Fruit fly (Drosophila melanogaster) whole organism, embryonic: Measurements from ENCODE around the gene lawc.

Experiments used
- CG11695 ChIP-seq: fragments of 200-800 bp; sonication (Bioruptor generic); IDR thresholded peaks from 3 replicates; pipeline ENCODE4 v1.3.6; 2022; ENCODE audit warnings: missing biosample characterization, missing genetic modification characterization
- CG13775 ChIP-seq: fragments of 200-800 bp; sonication (Bioruptor generic); optimal IDR thresholded peaks from 3 replicates; lab custom pipeline; 2017; ENCODE audit warnings: missing biosample characterization, mild to moderate bottlenecking, missing genetic modification characterization
- CG13894 ChIP-seq: fragments of 200-800 bp; sonication (Bioruptor generic); optimal IDR thresholded peaks from 3 replicates; lab custom pipeline; 2018; ENCODE audit warnings: missing biosample characterization, mild to moderate bottlenecking, missing genetic modification characterization, moderate library complexity
- CG14014 ChIP-seq: fragments of 200-800 bp; sonication (Bioruptor generic); IDR thresholded peaks from 2 replicates; pipeline ENCODE4 v1.3.6; 2022; ENCODE audit warnings: missing biosample characterization, missing genetic modification characterization
- CG14667 ChIP-seq: fragments of 200-800 bp; sonication (Bioruptor generic); IDR thresholded peaks from 2 replicates; pipeline ENCODE4 v1.3.6; 2022; ENCODE audit warnings: missing biosample characterization, missing genetic modification characterization
- CG14710 ChIP-seq: fragments of 200-800 bp; sonication (Bioruptor generic); optimal IDR thresholded peaks from 3 replicates; lab custom pipeline; 2019; ENCODE audit warnings: missing biosample characterization, mild to moderate bottlenecking, missing genetic modification characterization, moderate library complexity
- CG15514 ChIP-seq: fragments of 200-800 bp; sonication (Bioruptor generic); optimal IDR thresholded peaks from 3 replicates; lab custom pipeline; 2017; ENCODE audit warnings: missing biosample characterization, missing genetic modification characterization, mild to moderate bottlenecking, moderate library complexity, missing genetic modification reagents
- CG15601 ChIP-seq: fragments of 200-800 bp; sonication (Bioruptor generic); optimal IDR thresholded peaks from 3 replicates; lab custom pipeline; 2019; ENCODE audit warnings: missing biosample characterization, mild to moderate bottlenecking, missing genetic modification characterization, moderate library complexity
- CG1603 ChIP-seq: fragments of 200-800 bp; sonication (Bioruptor generic); optimal IDR thresholded peaks from 2 replicates; lab custom pipeline; 2019; ENCODE audit warnings: missing biosample characterization, mild to moderate bottlenecking, missing genetic modification characterization, moderate library complexity
- CG17359 ChIP-seq: fragments of 200-800 bp; sonication (Bioruptor generic); optimal IDR thresholded peaks from 3 replicates; lab custom pipeline; 2018; ENCODE audit warnings: missing biosample characterization, mild to moderate bottlenecking, missing genetic modification characterization, moderate library complexity
- CG32532 ChIP-seq: fragments of 200-800 bp; sonication (Bioruptor generic); IDR thresholded peaks from 2 replicates; pipeline ENCODE4 v1.3.6; 2022; ENCODE audit warnings: missing biosample characterization, missing genetic modification characterization
- CG34422 ChIP-seq: fragments of 200-800 bp; sonication (Bioruptor generic); IDR thresholded peaks from 3 replicates; pipeline ENCODE4 v1.3.6; 2022; ENCODE audit warnings: missing biosample characterization, missing genetic modification characterization
- CG4617 ChIP-seq: fragments of 200-800 bp; sonication (Bioruptor generic); optimal IDR thresholded peaks from 3 replicates; lab custom pipeline; 2016; ENCODE audit warnings: missing biosample characterization, missing genetic modification characterization, borderline replicate concordance
- CG4854 ChIP-seq: fragments of 200-800 bp; sonication (Bioruptor generic); optimal IDR thresholded peaks from 2 replicates; lab custom pipeline; 2016; ENCODE audit warnings: missing biosample characterization, missing genetic modification characterization, inconsistent platforms
- CG7271 ChIP-seq: fragments of 200-800 bp; sonication (Bioruptor generic); optimal IDR thresholded peaks from 2 replicates; lab custom pipeline; 2018; ENCODE audit warnings: missing biosample characterization, mild to moderate bottlenecking, missing genetic modification characterization, moderate library complexity
- CTCF ChIP-seq: fragments of 200-800 bp; sonication (Bioruptor generic); optimal IDR thresholded peaks from 2 replicates; lab custom pipeline; 2017; ENCODE audit warnings: missing biosample characterization, mild to moderate bottlenecking, missing genetic modification characterization, moderate library complexity
- CrebB ChIP-seq: fragments of 200-800 bp; sonication (Bioruptor generic); optimal IDR thresholded peaks from 3 replicates; lab custom pipeline; 2018; ENCODE audit warnings: missing biosample characterization, mild to moderate bottlenecking, missing genetic modification characterization
- Dbx ChIP-seq: fragments of 200-800 bp; sonication (Bioruptor generic); IDR thresholded peaks from 3 replicates; pipeline ENCODE4 v1.3.6; 2022; ENCODE audit warnings: missing biosample characterization, missing genetic modification characterization
- E2f2 ChIP-seq: fragments of 200-800 bp; sonication (Bioruptor generic); IDR thresholded peaks from 2 replicates; pipeline ENCODE4 v1.3.6; 2022; ENCODE audit warnings: missing biosample characterization, missing genetic modification characterization
- Fer1 ChIP-seq: fragments of 200-800 bp; sonication (Bioruptor generic); optimal IDR thresholded peaks from 2 replicates; lab custom pipeline; 2017; ENCODE audit warnings: missing biosample characterization, mild to moderate bottlenecking, missing genetic modification characterization
- Fer3 ChIP-seq: fragments of 200-800 bp; sonication (Bioruptor generic); optimal IDR thresholded peaks from 2 replicates; lab custom pipeline; 2018; ENCODE audit warnings: missing biosample characterization, mild to moderate bottlenecking, missing genetic modification characterization, moderate library complexity
- HLH54F ChIP-seq: fragments of 200-800 bp; sonication (Bioruptor generic); optimal IDR thresholded peaks from 3 replicates; lab custom pipeline; 2016; ENCODE audit warnings: missing biosample characterization, missing genetic modification characterization
- MBD-R2 ChIP-seq: fragments of 200-800 bp; sonication (Bioruptor generic); IDR thresholded peaks from 2 replicates; pipeline ENCODE4 v1.3.6; 2022; ENCODE audit warnings: missing biosample characterization, missing genetic modification characterization
- MESR4 ChIP-seq: fragments of 200-800 bp; sonication (Bioruptor generic); optimal IDR thresholded peaks from 2 replicates; lab custom pipeline; 2018; ENCODE audit warnings: missing biosample characterization, mild to moderate bottlenecking, missing genetic modification characterization, moderate library complexity
- MTF-1 ChIP-seq: fragments of 200-800 bp; sonication (Bioruptor generic); optimal IDR thresholded peaks from 2 replicates; lab custom pipeline; 2018; ENCODE audit warnings: missing biosample characterization, mild to moderate bottlenecking, missing genetic modification characterization, borderline replicate concordance
- Mes4 ChIP-seq: fragments of 200-800 bp; sonication (Bioruptor generic); optimal IDR thresholded peaks from 2 replicates; lab custom pipeline; 2016; ENCODE audit warnings: missing biosample characterization, missing genetic modification characterization
- Myb ChIP-seq: fragments of 200-800 bp; sonication (Bioruptor generic); optimal IDR thresholded peaks from 2 replicates; lab custom pipeline; 2016; ENCODE audit warnings: missing biosample characterization, missing genetic modification characterization
- NC2β ChIP-seq: fragments of 200-800 bp; sonication (Bioruptor generic); optimal IDR thresholded peaks from 2 replicates; lab custom pipeline; 2016; ENCODE audit warnings: missing biosample characterization, missing genetic modification characterization
- Oli ChIP-seq: fragments of 200-800 bp; sonication (Bioruptor generic); optimal IDR thresholded peaks from 2 replicates; lab custom pipeline; 2018; ENCODE audit warnings: missing biosample characterization, mild to moderate bottlenecking, missing genetic modification characterization, moderate library complexity
- Opbp ChIP-seq: fragments of 200-800 bp; sonication (Bioruptor generic); IDR thresholded peaks from 3 replicates; pipeline ENCODE4 v1.3.6; 2022; ENCODE audit warnings: missing biosample characterization, missing genetic modification characterization; ENCODE audit not compliant: partially characterized antibody
- Sin3A ChIP-seq: fragments of >200 bp; optimal IDR thresholded peaks from 2 replicates; lab custom pipeline; 2018
- Tbp ChIP-seq: fragments of >200 bp; optimal IDR thresholded peaks from 2 replicates; lab custom pipeline; 2018; ENCODE audit warnings: missing biosample characterization, missing genetic modification characterization
- Vsx1 ChIP-seq: fragments of 200-800 bp; sonication (Bioruptor generic); optimal IDR thresholded peaks from 2 replicates; lab custom pipeline; 2017; ENCODE audit warnings: missing biosample characterization, mild to moderate bottlenecking, missing genetic modification characterization, missing genetic modification reagents
- bbx ChIP-seq: fragments of 200-800 bp; sonication (Bioruptor generic); IDR thresholded peaks from 2 replicates; pipeline ENCODE4 v1.3.6; 2022; ENCODE audit warnings: missing biosample characterization, missing genetic modification characterization; ENCODE audit not compliant: partially characterized antibody
- caup ChIP-seq: fragments of 200-800 bp; sonication (Bioruptor generic); optimal IDR thresholded peaks from 3 replicates; lab custom pipeline; 2017; ENCODE audit warnings: missing biosample characterization, mild to moderate bottlenecking, missing genetic modification characterization, moderate library complexity; ENCODE audit not compliant: severe bottlenecking
- chinmo ChIP-seq: fragments of 200-800 bp; sonication (Bioruptor generic); IDR thresholded peaks from 4 replicates; pipeline ENCODE4 v1.3.6; 2022; ENCODE audit warnings: missing biosample characterization, missing genetic modification characterization; ENCODE audit not compliant: partially characterized antibody
- chm ChIP-seq: fragments of 200-800 bp; sonication (Bioruptor generic); IDR thresholded peaks from 2 replicates; pipeline ENCODE4 v1.3.6; 2022; ENCODE audit warnings: missing biosample characterization, missing genetic modification characterization
- ci ChIP-seq: fragments of 200-800 bp; sonication (Bioruptor generic); IDR thresholded peaks from 3 replicates; pipeline ENCODE4 v1.3.6; 2022; ENCODE audit warnings: missing biosample characterization, missing genetic modification characterization
- crp ChIP-seq, 2 experiments: fragments of 200-800 bp; sonication (Bioruptor generic); optimal IDR thresholded peaks; 2 replicates in 1 of 2; 3 replicates in 1 of 2; lab custom pipeline; 2017; ENCODE audit warnings: missing biosample characterization in 2 of 2, missing genetic modification characterization in 2 of 2, mild to moderate bottlenecking in 1 of 2, moderate library complexity in 1 of 2
- danr ChIP-seq: fragments of 200-800 bp; sonication (Bioruptor generic); IDR thresholded peaks from 2 replicates; pipeline ENCODE4 v1.3.6; 2022; ENCODE audit warnings: missing biosample characterization, missing genetic modification characterization
- dm ChIP-seq: fragments of 200-800 bp; sonication (Bioruptor generic); optimal IDR thresholded peaks from 3 replicates; lab custom pipeline; 2016; ENCODE audit warnings: missing biosample characterization, missing genetic modification characterization
- gfzf ChIP-seq: fragments of 200-800 bp; sonication (Bioruptor generic); optimal IDR thresholded peaks from 2 replicates; lab custom pipeline; 2016; ENCODE audit warnings: missing biosample characterization, mild to moderate bottlenecking, missing genetic modification characterization, moderate library complexity
- hb ChIP-seq: fragments of 200-800 bp; sonication (Bioruptor generic); IDR thresholded peaks from 3 replicates; pipeline ENCODE4 v1.3.6; 2022; ENCODE audit warnings: missing biosample characterization, missing genetic modification characterization; ENCODE audit not compliant: partially characterized antibody
- ken ChIP-seq: fragments of 200-800 bp; sonication (Bioruptor generic); IDR thresholded peaks from 3 replicates; pipeline ENCODE4 v1.3.6; 2022; ENCODE audit warnings: missing biosample characterization, missing genetic modification characterization
- mirr ChIP-seq: fragments of 200-800 bp; sonication (Bioruptor generic); optimal IDR thresholded peaks from 3 replicates; lab custom pipeline; 2018; ENCODE audit warnings: missing biosample characterization, mild to moderate bottlenecking, missing genetic modification characterization
- rib ChIP-seq: fragments of 200-800 bp; sonication (Bioruptor generic); IDR thresholded peaks from 2 replicates; pipeline ENCODE4 v1.3.6; 2022; ENCODE audit warnings: missing biosample characterization, missing genetic modification characterization
- so ChIP-seq: fragments of 200-800 bp; sonication (Bioruptor generic); IDR thresholded peaks from 3 replicates; pipeline ENCODE4 v1.3.6; 2022; ENCODE audit warnings: missing biosample characterization, missing genetic modification characterization
- stc ChIP-seq: fragments of 200-800 bp; sonication (Bioruptor generic); IDR thresholded peaks from 2 replicates; pipeline ENCODE4 v1.3.6; 2022; ENCODE audit warnings: missing biosample characterization, missing genetic modification characterization
- tin ChIP-seq: fragments of 200-800 bp; sonication (Bioruptor generic); optimal IDR thresholded peaks from 3 replicates; lab custom pipeline; 2016; ENCODE audit warnings: missing biosample characterization, missing genetic modification characterization

The lawc gene

DNA sequence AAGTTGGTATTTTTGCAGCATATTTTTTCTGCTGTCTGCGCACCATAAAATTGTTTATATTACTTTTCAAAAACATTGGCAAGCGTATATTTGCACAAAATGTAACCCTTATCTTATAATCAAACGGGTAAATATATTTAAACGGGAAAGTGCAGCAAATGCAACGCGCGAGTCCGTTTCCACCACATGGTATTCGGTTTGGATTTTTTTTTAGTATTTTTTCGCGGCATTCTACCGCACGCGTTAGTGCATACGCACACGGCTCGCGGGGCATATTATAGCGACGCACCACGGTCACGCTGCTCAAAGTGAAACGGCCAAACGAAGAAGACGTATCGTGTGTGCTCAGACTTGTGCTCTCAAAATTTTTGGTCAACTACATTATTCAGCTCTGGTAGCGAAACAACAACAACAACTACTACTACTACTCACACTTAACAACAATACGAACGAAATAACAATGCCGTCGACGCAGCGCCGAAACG, 2.4 kb downstream of the lawc start, which contains the start of gene Trf2 (continued):
- TF ChIP-seq Fer3 (tag; lab: Kevin White, UChicago) (peak; percentile 13), Oli (tag; lab: Kevin White, UChicago) (no peak), E2f2 (GFP tag; lab: Robert Waterston, UW) (peak; percentile 43; the same call in 1 of the 2 replicates), mirr (peak; percentile 9), CG32532 (GFP tag; lab: Robert Waterston, UW) (peak; percentile 41; the same call in 1 of the 2 replicates), Dbx (peak; percentile 59; the same call in 1 of the 3 replicates), dm (peak; percentile 35), NC2β (peak; percentile 35), CG1603 (tag; lab: Kevin White, UChicago) (peak; percentile 2), Fer1 (no peak), Myb (peak; percentile 52), chinmo (GFP tag; lab: Robert Waterston, UW) (peak; percentile 28; the same call in 1 of the 4 replicates), danr (GFP tag; lab: Robert Waterston, UW) (no peak), crp (GFP tag; optimal IDR thresholded peaks at IDR 0.05; lab: Kevin White, UChicago) (peak in 1 of 2 experiments; percentile 83), bbx (GFP tag; lab: Robert Waterston, UW) (peak; percentile 33; the same call in 1 of the 2 replicates), tin (GFP tag; lab: Kevin White, UChicago) (no peak), Opbp (GFP tag; lab: Robert Waterston, UW) (no peak), CG11695 (GFP tag; lab: Robert Waterston, UW) (peak; percentile 9; the same call in 1 of the 3 replicates), ci (GFP tag; lab: Robert Waterston, UW) (peak; percentile 68), MESR4 (GFP tag; lab: Kevin White, UChicago) (peak; percentile 50), MBD-R2 (GFP tag; lab: Robert Waterston, UW) (0 out of 2 replicates have a peak, but pooled peaks have one; percentile 15), CG14710 (peak; percentile 29), CG13775 (GFP tag; lab: Kevin White, UChicago) (no peak), gfzf (GFP tag; lab: Kevin White, UChicago) (peak; percentile 90), Mes4 (GFP tag; lab: Kevin White, UChicago) (peak; percentile 6), Tbp (peak; percentile 61), Vsx1 (GFP tag; lab: Kevin White, UChicago) (no peak), CrebB (peak; percentile 47), CG34422 (GFP tag; lab: Robert Waterston, UW) (peak; percentile 44; the same call in 1 of the 3 replicates), CG14667 (no peak), chm (GFP tag; lab: Robert Waterston, UW) (peak; percentile 89), CG4617 (GFP tag; lab: Kevin White, UChicago) (peak; percentile 31), HLH54F (GFP tag; lab: Kevin White, UChicago) (peak; percentile 19), hb (GFP tag; lab: Robert Waterston, UW) (no peak), CG15601 (no peak), so (0 out of 3 replicates have a peak, but pooled peaks have one; percentile 11), CG17359 (no peak), stc (GFP tag; lab: Robert Waterston, UW) (peak; percentile 29; the same call in 1 of the 2 replicates), ken (0 out of 3 replicates have a peak, but pooled peaks have one; percentile 12), CG13894 (tag; lab: Kevin White, UChicago) (peak; percentile 3), CG15514 (peak; percentile 46), CG7271 (tag; lab: Kevin White, UChicago) (peak; percentile 33), caup (GFP tag; lab: Kevin White, UChicago) (peak; percentile 62), CG14014 (GFP tag; lab: Robert Waterston, UW) (peak; percentile 13; the same call in 1 of the 2 replicates), Sin3A (lab: Kevin White, UChicago) (peak; percentile 94), rib (GFP tag; lab: Robert Waterston, UW) (peak; percentile 36; the same call in 1 of the 2 replicates), CG4854 (GFP tag; lab: Kevin White, UChicago) (no peak), MTF-1 (GFP tag; lab: Kevin White, UChicago) (peak; percentile 64), CTCF (GFP tag; lab: Kevin White, UChicago) (peak; percentile 2)
